Worm (Caenorhabditis elegans) whole organism, L2 larva: ENCODE data around the gene F54D5.4.

ENCODE experiments used
- ZK546.5 ChIP-seq: sonication (generic microtip); optimal IDR thresholded peaks from 2 replicates; lab custom pipeline; 2017; ENCODE audit warnings: missing biosample characterization, missing genetic modification characterization
- aly-2 ChIP-seq: fragments of 150-350 bp; optimal IDR thresholded peaks from 2 replicates; lab custom pipeline; 2014; ENCODE audit warnings: missing biosample characterization, missing genetic modification characterization
- egl-27 ChIP-seq: sonication (generic microtip); optimal IDR thresholded peaks from 3 replicates; lab custom pipeline; 2017; ENCODE audit warnings: missing biosample characterization, missing genetic modification reagents, missing genetic modification characterization
- lin-11 ChIP-seq: fragments of 150-350 bp; sonication (generic microtip); optimal IDR thresholded peaks from 2 replicates; lab custom pipeline; 2014; ENCODE audit warnings: missing biosample characterization, missing genetic modification characterization, inconsistent platforms, mixed read lengths
- nhr-11 ChIP-seq: fragments of 150-350 bp; optimal IDR thresholded peaks from 2 replicates; lab custom pipeline; 2014; ENCODE audit warnings: missing biosample characterization, missing genetic modification characterization
- nhr-12 ChIP-seq: fragments of 150-350 bp; optimal IDR thresholded peaks from 2 replicates; lab custom pipeline; 2014; ENCODE audit warnings: missing biosample characterization, missing genetic modification characterization
- nhr-25 ChIP-seq: fragments of 150-350 bp; sonication (generic microtip); optimal IDR thresholded peaks from 3 replicates; lab custom pipeline; 2014; ENCODE audit warnings: missing biosample characterization, missing genetic modification characterization
- skn-1 ChIP-seq: sonication (generic microtip); optimal IDR thresholded peaks from 2 replicates; lab custom pipeline; 2017; ENCODE audit warnings: missing biosample characterization, missing genetic modification characterization
- unc-39 ChIP-seq: fragments of 150-350 bp; optimal IDR thresholded peaks from 2 replicates; lab custom pipeline; 2014; ENCODE audit warnings: missing biosample characterization, missing genetic modification characterization
- zag-1 ChIP-seq: fragments of 150-350 bp; optimal IDR thresholded peaks from 2 replicates; lab custom pipeline; 2014; ENCODE audit warnings: missing biosample characterization, missing genetic modification characterization

- TF ChIP-seq zag-1 (tag; lab: Kevin White, UChicago) (no peak), ZK546.5 (tag; lab: Kevin White, UChicago) (no peak), skn-1 (tag; lab: Kevin White, UChicago) (no peak), nhr-12 (tag; lab: Kevin White, UChicago) (no peak), unc-39 (tag; lab: Kevin White, UChicago) (no peak), nhr-11 (tag; lab: Kevin White, UChicago) (no peak), aly-2 (tag; lab: Kevin White, UChicago) (no peak), lin-11 (tag; lab: Kevin White, UChicago) (no peak), egl-27 (tag; lab: Kevin White, UChicago) (no peak), nhr-25 (tag; lab: Kevin White, UChicago) (no peak)
Measured at ce11 chrII:11555634-11556033, 14.0 kb upstream of the F54D5.4 start, which contains the start of gene F54D5.24.
